Worm (Caenorhabditis elegans): ENCODE results near the gene lin-1.

ce11 chrIV:2306447-2306846, 6.4 kb upstream of the lin-1 start, which contains the start of gene mksr-2:
- TF ChIP-seq ama-1 (optimal IDR thresholded peaks at IDR 0.05) (no peak), hmg-4 (GFP tag; optimal IDR thresholded peaks at IDR 0.05) (no peak), tbx-37 (GFP tag; conservative IDR thresholded peaks at IDR 0.05) (no peak), hmbx-1 (tag; optimal IDR thresholded peaks at IDR 0.05) (no peak), tbx-11 (GFP tag; IDR thresholded peaks at IDR 0.05) (no peak), F13C5.2 (tag; optimal IDR thresholded peaks at IDR 0.05) (no peak), hnd-1 (tag; optimal IDR thresholded peaks at IDR 0.05) (no peak), flt-1 (GFP tag; IDR thresholded peaks at IDR 0.05) (no peak)
